Worm (Caenorhabditis elegans): ENCODE data around the gene spch-1.

Gene spch-1

ce11 chrIV:10085401-10086187, 25.7 kb downstream of the spch-1 start, which contains the start of the genes col-2 and ndc-80:
Gene col-2, minus strand, starts transcription at chrIV:10085451.
Gene ndc-80, plus strand, starts transcription at chrIV:10086137.
- no peak for TF ChIP-seq klf-2 (GFP tag; conservative IDR thresholded peaks at IDR 0.05)
- TF ChIP-seq ref-1 (GFP tag; conservative IDR thresholded peaks at IDR 0.05), result no peak
- peak; percentile 61; the same call in 1 of the 2 replicates for TF ChIP-seq flt-1 (GFP tag; IDR thresholded peaks at IDR 0.05)
- TF ChIP-seq med-1 (GFP tag; optimal IDR thresholded peaks at IDR 0.05; ENCODE audit: insufficient read depth), result no peak

- TF ChIP-seq flt-1 (GFP tag; IDR thresholded peaks at IDR 0.05) (no peak), ref-1 (GFP tag; conservative IDR thresholded peaks at IDR 0.05) (no peak)
Measured at ce11 chrIV:10084323-10084959, 26.9 kb downstream of the spch-1 start, which contains the start of gene W01B6.8. Gene W01B6.8, minus strand, starts transcription at chrIV:10084373.

ce11 chrIV:10080816-10081215, 30.5 kb downstream of the spch-1 start, which contains the start of gene W01B6.6:
Gene W01B6.6, plus strand, starts transcription at chrIV:10081116.
- TF ChIP-seq cog-1 (tag; optimal IDR thresholded peaks at IDR 0.05), result no peak
- TF ChIP-seq T22C8.4 (GFP tag; IDR thresholded peaks at IDR 0.05), result no peak
- no peak for TF ChIP-seq klf-2 (GFP tag; conservative IDR thresholded peaks at IDR 0.05)
- TF ChIP-seq ztf-23 (GFP tag; IDR thresholded peaks at IDR 0.05), result no peak
- TF ChIP-seq ztf-29 (GFP tag; IDR thresholded peaks at IDR 0.05), result no peak
- TF ChIP-seq med-1 (GFP tag; optimal IDR thresholded peaks at IDR 0.05; ENCODE audit: insufficient read depth), result no peak
- no peak for TF ChIP-seq tab-1 (GFP tag; IDR thresholded peaks at IDR 0.05)
- no peak for TF ChIP-seq flt-1 (GFP tag; IDR thresholded peaks at IDR 0.05)
- no peak for TF ChIP-seq ref-1 (GFP tag; conservative IDR thresholded peaks at IDR 0.05)

- TF ChIP-seq med-1 (GFP tag; optimal IDR thresholded peaks at IDR 0.05; ENCODE audit: insufficient read depth), result no peak
- TF ChIP-seq flt-1 (GFP tag; IDR thresholded peaks at IDR 0.05), result no peak
- TF ChIP-seq ztf-23 (GFP tag; IDR thresholded peaks at IDR 0.05), result no peak
- no peak for TF ChIP-seq klf-2 (GFP tag; conservative IDR thresholded peaks at IDR 0.05)
- no peak for TF ChIP-seq T22C8.4 (GFP tag; IDR thresholded peaks at IDR 0.05)
- TF ChIP-seq tab-1 (GFP tag; IDR thresholded peaks at IDR 0.05), result no peak
- TF ChIP-seq ref-1 (GFP tag; conservative IDR thresholded peaks at IDR 0.05), result no peak
- TF ChIP-seq ztf-29 (GFP tag; IDR thresholded peaks at IDR 0.05), result no peak
- TF ChIP-seq cog-1 (tag; optimal IDR thresholded peaks at IDR 0.05), result no peak
Measured at ce11 chrIV:10078003-10078402, 33.3 kb downstream of the spch-1 start.

- TF ChIP-seq ztf-23 (GFP tag; IDR thresholded peaks at IDR 0.05) (no peak), flt-1 (GFP tag; IDR thresholded peaks at IDR 0.05) (no peak), ztf-29 (GFP tag; IDR thresholded peaks at IDR 0.05) (no peak), T22C8.4 (GFP tag; IDR thresholded peaks at IDR 0.05) (no peak), cog-1 (tag; optimal IDR thresholded peaks at IDR 0.05) (no peak), tab-1 (GFP tag; IDR thresholded peaks at IDR 0.05) (no peak), med-1 (GFP tag; optimal IDR thresholded peaks at IDR 0.05; ENCODE audit: insufficient read depth) (no peak), klf-2 (GFP tag; conservative IDR thresholded peaks at IDR 0.05) (no peak), ref-1 (GFP tag; conservative IDR thresholded peaks at IDR 0.05) (no peak)
Measured at ce11 chrIV:10075899-10076298, 35.4 kb downstream of the spch-1 start, which contains the start of gene W01B6.5. Gene W01B6.5, plus strand, starts transcription at chrIV:10076199.

- TF ChIP-seq tab-1 (GFP tag; IDR thresholded peaks at IDR 0.05) (no peak), ztf-29 (GFP tag; IDR thresholded peaks at IDR 0.05) (no peak), ref-1 (GFP tag; conservative IDR thresholded peaks at IDR 0.05) (no peak), med-1 (GFP tag; optimal IDR thresholded peaks at IDR 0.05; ENCODE audit: insufficient read depth) (no peak), klf-2 (GFP tag; conservative IDR thresholded peaks at IDR 0.05) (no peak), ztf-23 (GFP tag; IDR thresholded peaks at IDR 0.05) (no peak), cog-1 (tag; optimal IDR thresholded peaks at IDR 0.05) (no peak)
Measured at ce11 chrIV:10075034-10075510, 36.3 kb downstream of the spch-1 start, which contains the start of the genes ttbk-4 and W01B6.4. Gene ttbk-4, minus strand, starts transcription at chrIV:10075134. Gene W01B6.4, plus strand, starts transcription at chrIV:10075460.

- TF ChIP-seq cog-1 (tag; optimal IDR thresholded peaks at IDR 0.05) (no peak), ref-1 (GFP tag; conservative IDR thresholded peaks at IDR 0.05) (no peak), tab-1 (GFP tag; IDR thresholded peaks at IDR 0.05) (no peak), ztf-29 (GFP tag; IDR thresholded peaks at IDR 0.05) (no peak), med-1 (GFP tag; optimal IDR thresholded peaks at IDR 0.05; ENCODE audit: insufficient read depth) (no peak), T22C8.4 (GFP tag; IDR thresholded peaks at IDR 0.05) (no peak), flt-1 (GFP tag; IDR thresholded peaks at IDR 0.05) (no peak)
Measured at ce11 chrIV:10072527-10072926, 38.8 kb downstream of the spch-1 start, which contains the start of gene W01B6.3. Gene W01B6.3, minus strand, starts transcription at chrIV:10072627.

- TF ChIP-seq cog-1 (tag; optimal IDR thresholded peaks at IDR 0.05), result no peak
- no peak for TF ChIP-seq tab-1 (GFP tag; IDR thresholded peaks at IDR 0.05)
Measured at ce11 chrIV:10068266-10068665, 43.1 kb downstream of the spch-1 start.

- TF ChIP-seq ztf-23 (GFP tag; IDR thresholded peaks at IDR 0.05) (no peak), flt-1 (GFP tag; IDR thresholded peaks at IDR 0.05) (no peak), med-1 (GFP tag; optimal IDR thresholded peaks at IDR 0.05; ENCODE audit: insufficient read depth) (no peak), ztf-29 (GFP tag; IDR thresholded peaks at IDR 0.05) (no peak), tab-1 (GFP tag; IDR thresholded peaks at IDR 0.05) (no peak), klf-2 (GFP tag; conservative IDR thresholded peaks at IDR 0.05) (no peak), cog-1 (tag; optimal IDR thresholded peaks at IDR 0.05) (no peak), T22C8.4 (GFP tag; IDR thresholded peaks at IDR 0.05) (no peak), ref-1 (GFP tag; conservative IDR thresholded peaks at IDR 0.05) (no peak)
Measured at ce11 chrIV:10067541-10067940, 43.8 kb downstream of the spch-1 start, which contains the start of gene cwn-2. Gene cwn-2, plus strand, starts transcription at chrIV:10067816.
